Fruit fly (Drosophila melanogaster) whole organism, embryonic: Measurements from ENCODE around the gene CG2681.
A peak's percentile ranks its signal among the peaks of the same experiment; 100 is the strongest.

ENCODE experiments used
- Ada2b ChIP-seq: fragments of 200-800 bp; sonication (Bioruptor generic); IDR thresholded peaks from 2 replicates; pipeline ENCODE4 v1.3.6; 2022; ENCODE audit warnings: missing biosample characterization, missing genetic modification characterization
- Bgb ChIP-seq: fragments of 200-800 bp; sonication (Bioruptor generic); IDR thresholded peaks from 2 replicates; pipeline ENCODE4 v1.3.6; 2022; ENCODE audit warnings: missing biosample characterization, missing genetic modification characterization; ENCODE audit not compliant: partially characterized antibody
- CG1024 ChIP-seq: fragments of 200-800 bp; sonication (Bioruptor generic); IDR thresholded peaks from 2 replicates; pipeline ENCODE4 v1.3.6; 2022; ENCODE audit warnings: missing biosample characterization, missing genetic modification characterization
- CG10565 ChIP-seq: fragments of 200-800 bp; sonication (Bioruptor generic); optimal IDR thresholded peaks from 3 replicates; lab custom pipeline; 2016; ENCODE audit warnings: missing biosample characterization, mild to moderate bottlenecking, missing genetic modification characterization
- CG11093 ChIP-seq: fragments of 200-800 bp; sonication (Bioruptor generic); IDR thresholded peaks from 3 replicates; pipeline ENCODE4 v1.3.6; 2022; ENCODE audit warnings: missing biosample characterization, missing genetic modification characterization
- CG11723 ChIP-seq: fragments of 200-800 bp; sonication (Bioruptor generic); optimal IDR thresholded peaks from 2 replicates; lab custom pipeline; 2017; ENCODE audit warnings: missing biosample characterization, mild to moderate bottlenecking, missing genetic modification characterization
- CG12104 ChIP-seq: fragments of 200-800 bp; sonication (Bioruptor generic); optimal IDR thresholded peaks from 3 replicates; lab custom pipeline; 2016; ENCODE audit warnings: missing biosample characterization, missing genetic modification characterization
- CG12155 ChIP-seq: fragments of 200-800 bp; sonication (Bioruptor generic); optimal IDR thresholded peaks from 3 replicates; lab custom pipeline; 2016; ENCODE audit warnings: missing biosample characterization, missing genetic modification characterization
- CG1233 ChIP-seq: fragments of 200-800 bp; sonication (Bioruptor generic); optimal IDR thresholded peaks from 4 replicates; lab custom pipeline; 2018; ENCODE audit warnings: missing biosample characterization, mild to moderate bottlenecking, missing genetic modification characterization
- CG14014 ChIP-seq: fragments of 200-800 bp; sonication (Bioruptor generic); IDR thresholded peaks from 2 replicates; pipeline ENCODE4 v1.3.6; 2022; ENCODE audit warnings: missing biosample characterization, missing genetic modification characterization
- CG14667 ChIP-seq: fragments of 200-800 bp; sonication (Bioruptor generic); IDR thresholded peaks from 2 replicates; pipeline ENCODE4 v1.3.6; 2022; ENCODE audit warnings: missing biosample characterization, missing genetic modification characterization
- CG14860 ChIP-seq: fragments of 200-800 bp; sonication (Bioruptor generic); IDR thresholded peaks from 3 replicates; pipeline ENCODE4 v1.3.6; 2022; ENCODE audit warnings: missing biosample characterization, missing genetic modification characterization; ENCODE audit not compliant: partially characterized antibody
- CG15479 ChIP-seq: fragments of 200-800 bp; sonication (Bioruptor generic); optimal IDR thresholded peaks from 3 replicates; lab custom pipeline; 2019; ENCODE audit warnings: missing biosample characterization, mild to moderate bottlenecking, missing genetic modification characterization, moderate library complexity
- CG16863 ChIP-seq: fragments of 200-800 bp; sonication (Bioruptor generic); optimal IDR thresholded peaks from 3 replicates; lab custom pipeline; 2016; ENCODE audit warnings: missing biosample characterization, missing genetic modification characterization
- CG2120 ChIP-seq: fragments of 200-800 bp; sonication (Bioruptor generic); optimal IDR thresholded peaks from 3 replicates; lab custom pipeline; 2016; ENCODE audit warnings: missing biosample characterization, missing genetic modification characterization
- CG32772 ChIP-seq: fragments of 200-800 bp; sonication (Bioruptor generic); IDR thresholded peaks from 2 replicates; pipeline ENCODE4 v1.3.6; 2022; ENCODE audit warnings: missing biosample characterization, missing genetic modification characterization
- CG34376 ChIP-seq: fragments of 200-800 bp; sonication (Bioruptor generic); optimal IDR thresholded peaks from 2 replicates; lab custom pipeline; 2018; ENCODE audit warnings: missing biosample characterization, mild to moderate bottlenecking, missing genetic modification characterization
- CG34422 ChIP-seq: fragments of 200-800 bp; sonication (Bioruptor generic); IDR thresholded peaks from 3 replicates; pipeline ENCODE4 v1.3.6; 2022; ENCODE audit warnings: missing biosample characterization, missing genetic modification characterization
- CG9727 ChIP-seq: fragments of 200-800 bp; sonication (Bioruptor generic); optimal IDR thresholded peaks from 3 replicates; lab custom pipeline; 2017; ENCODE audit warnings: missing biosample characterization, mild to moderate bottlenecking, missing genetic modification characterization
- Camta ChIP-seq: fragments of 200-800 bp; sonication (Bioruptor generic); optimal IDR thresholded peaks from 2 replicates; lab custom pipeline; 2016; ENCODE audit warnings: missing biosample characterization, missing genetic modification characterization
- D19B ChIP-seq: fragments of 200-800 bp; sonication (Bioruptor generic); optimal IDR thresholded peaks from 2 replicates; lab custom pipeline; 2017; ENCODE audit warnings: missing biosample characterization, mild to moderate bottlenecking, missing genetic modification characterization
- H15 ChIP-seq: fragments of 200-800 bp; sonication (Bioruptor generic); IDR thresholded peaks from 3 replicates; pipeline ENCODE4 v1.3.6; 2022; ENCODE audit warnings: missing biosample characterization, missing genetic modification characterization
- HLH3B ChIP-seq: fragments of 200-800 bp; sonication (Bioruptor generic); IDR thresholded peaks from 2 replicates; pipeline ENCODE4 v1.3.6; 2022; ENCODE audit warnings: missing biosample characterization, missing genetic modification characterization
- Hey ChIP-seq: fragments of 200-800 bp; sonication (Bioruptor generic); optimal IDR thresholded peaks from 3 replicates; lab custom pipeline; 2018; ENCODE audit warnings: missing biosample characterization, mild to moderate bottlenecking, missing genetic modification characterization
- Hmx ChIP-seq: fragments of 200-800 bp; sonication (Bioruptor generic); optimal IDR thresholded peaks from 2 replicates; lab custom pipeline; 2016; ENCODE audit warnings: missing biosample characterization, missing genetic modification characterization
- Jarid2 ChIP-seq: fragments of 200-800 bp; sonication (Bioruptor generic); optimal IDR thresholded peaks from 3 replicates; lab custom pipeline; 2017; ENCODE audit warnings: mild to moderate bottlenecking, missing biosample characterization, missing genetic modification reagents, missing genetic modification characterization
- Lim3 ChIP-seq: fragments of 200-800 bp; sonication (Bioruptor generic); IDR thresholded peaks from 2 replicates; pipeline ENCODE4 v1.3.6; 2022; ENCODE audit warnings: missing biosample characterization, missing genetic modification characterization
- MBD-R2 ChIP-seq: fragments of 200-800 bp; sonication (Bioruptor generic); IDR thresholded peaks from 2 replicates; pipeline ENCODE4 v1.3.6; 2022; ENCODE audit warnings: missing biosample characterization, missing genetic modification characterization
- Med ChIP-seq: fragments of 200-800 bp; sonication (Bioruptor generic); peaks from one replicate; lab custom pipeline; 2016; ENCODE audit warnings: missing biosample characterization, missing genetic modification characterization, mild to moderate bottlenecking, inconsistent platforms, moderate library complexity
- Meics ChIP-seq: fragments of 200-800 bp; sonication (Bioruptor generic); optimal IDR thresholded peaks from 2 replicates; lab custom pipeline; 2017; ENCODE audit warnings: missing biosample characterization, mild to moderate bottlenecking, missing genetic modification characterization
- NK7.1 ChIP-seq: fragments of 200-800 bp; sonication (Bioruptor generic); optimal IDR thresholded peaks from 3 replicates; lab custom pipeline; 2016; ENCODE audit warnings: missing biosample characterization, missing genetic modification characterization
- Poxn ChIP-seq: fragments of 200-800 bp; sonication (Bioruptor generic); IDR thresholded peaks from 2 replicates; pipeline ENCODE4 v1.3.6; 2022; ENCODE audit warnings: missing biosample characterization, missing genetic modification characterization
- ci ChIP-seq: fragments of 200-800 bp; sonication (Bioruptor generic); IDR thresholded peaks from 3 replicates; pipeline ENCODE4 v1.3.6; 2022; ENCODE audit warnings: missing biosample characterization, missing genetic modification characterization
- croc ChIP-seq: fragments of 200-800 bp; sonication (Bioruptor generic); conservative IDR thresholded peaks from 3 replicates; pipeline ENCODE4 v1.3.6; 2022; ENCODE audit warnings: missing biosample characterization, missing genetic modification characterization
- en ChIP-seq: fragments of 200-800 bp; sonication (Bioruptor generic); optimal IDR thresholded peaks from 2 replicates; lab custom pipeline; 2016; ENCODE audit warnings: missing biosample characterization, missing genetic modification characterization
- fd102C ChIP-seq: fragments of 200-800 bp; sonication (Bioruptor generic); optimal IDR thresholded peaks from 2 replicates; lab custom pipeline; 2018; ENCODE audit warnings: missing biosample characterization, mild to moderate bottlenecking, missing genetic modification characterization, moderate library complexity
- gem ChIP-seq: fragments of 200-800 bp; sonication (Bioruptor generic); optimal IDR thresholded peaks from 2 replicates; lab custom pipeline; 2019; ENCODE audit warnings: missing biosample characterization, mild to moderate bottlenecking, missing genetic modification characterization, moderate library complexity
- grau ChIP-seq: fragments of 200-800 bp; optimal IDR thresholded peaks from 3 replicates; lab custom pipeline; 2019; ENCODE audit warnings: missing biosample characterization, mild to moderate bottlenecking, missing genetic modification characterization, moderate library complexity
- ken ChIP-seq: fragments of 200-800 bp; sonication (Bioruptor generic); IDR thresholded peaks from 3 replicates; pipeline ENCODE4 v1.3.6; 2022; ENCODE audit warnings: missing biosample characterization, missing genetic modification characterization
- lilli ChIP-seq: fragments of 200-800 bp; sonication (Bioruptor generic); optimal IDR thresholded peaks from 3 replicates; lab custom pipeline; 2016; ENCODE audit warnings: missing biosample characterization, missing genetic modification characterization
- nau ChIP-seq: fragments of 200-800 bp; sonication (Bioruptor generic); optimal IDR thresholded peaks from 3 replicates; lab custom pipeline; 2017; ENCODE audit warnings: missing biosample characterization, mild to moderate bottlenecking, missing genetic modification characterization, missing genetic modification reagents
- nmo ChIP-seq: fragments of 200-800 bp; sonication (Bioruptor generic); optimal IDR thresholded peaks from 2 replicates; lab custom pipeline; 2018; ENCODE audit warnings: missing biosample characterization, mild to moderate bottlenecking, missing genetic modification characterization, moderate library complexity
- pho ChIP-seq: fragments of 200-800 bp; sonication (Bioruptor generic); optimal IDR thresholded peaks from 2 replicates; lab custom pipeline; 2016; ENCODE audit warnings: missing biosample characterization, missing genetic modification characterization
- phol ChIP-seq: fragments of 200-800 bp; sonication (Bioruptor generic); optimal IDR thresholded peaks from 3 replicates; lab custom pipeline; 2018; ENCODE audit warnings: missing biosample characterization, mild to moderate bottlenecking, missing genetic modification characterization, moderate library complexity
- sisA ChIP-seq: fragments of 200-800 bp; sonication (Bioruptor generic); IDR thresholded peaks from 2 replicates; pipeline ENCODE4 v1.3.6; 2022; ENCODE audit warnings: missing biosample characterization, missing genetic modification characterization
- ssp ChIP-seq: fragments of 200-800 bp; sonication (Bioruptor generic); IDR thresholded peaks from 2 replicates; pipeline ENCODE4 v1.3.6; 2022; ENCODE audit warnings: missing biosample characterization, missing genetic modification characterization
- tgo ChIP-seq: fragments of 200-800 bp; sonication (Bioruptor generic); IDR thresholded peaks from 3 replicates; pipeline ENCODE4 v1.3.6; 2022; ENCODE audit warnings: missing biosample characterization, missing genetic modification characterization
- tin ChIP-seq: fragments of 200-800 bp; sonication (Bioruptor generic); optimal IDR thresholded peaks from 3 replicates; lab custom pipeline; 2016; ENCODE audit warnings: missing biosample characterization, missing genetic modification characterization
- unpg ChIP-seq: fragments of 200-800 bp; sonication (Bioruptor generic); optimal IDR thresholded peaks from 3 replicates; lab custom pipeline; 2018; ENCODE audit warnings: missing biosample characterization, mild to moderate bottlenecking, missing genetic modification characterization, moderate library complexity
- vnd ChIP-seq: fragments of 200-800 bp; sonication (Bioruptor generic); IDR thresholded peaks from 3 replicates; pipeline ENCODE4 v1.3.6; 2022; ENCODE audit warnings: missing biosample characterization, missing genetic modification characterization; ENCODE audit not compliant: partially characterized antibody

Gene CG2681

dm6 chrX:2708156-2708734 is at the start of gene CG2681:
Gene CG2681, plus strand, starts transcription at chrX:2708684.
- 0 out of 2 replicates have a peak, but pooled peaks have one; percentile 15 for TF ChIP-seq ssp (GFP tag; lab: Robert Waterston, UW)
- peak; percentile 89 for TF ChIP-seq Med (GFP tag; lab: Kevin White, UChicago)
- TF ChIP-seq CG15479 (GFP tag; lab: Kevin White, UChicago) = no peak
- no peak for TF ChIP-seq CG9727 (GFP tag; lab: Kevin White, UChicago)
- TF ChIP-seq CG14667 = peak; percentile 46; the same call in 1 of the 2 replicates
- peak; percentile 63 for TF ChIP-seq Ada2b (GFP tag; lab: Robert Waterston, UW)
- TF ChIP-seq CG16863 (GFP tag; lab: Kevin White, UChicago) = peak; percentile 17
- TF ChIP-seq CG11093 (GFP tag; lab: Robert Waterston, UW) = peak; percentile 57; the same call in 1 of the 3 replicates
- TF ChIP-seq CG1233 (GFP tag; lab: Kevin White, UChicago) = no peak
- peak; percentile 75 for TF ChIP-seq ci
- TF ChIP-seq Bgb (GFP tag; lab: Robert Waterston, UW) = no peak
- TF ChIP-seq ken (GFP tag; lab: Robert Waterston, UW) = peak; percentile 66; the same call in 2 of the 3 replicates
- TF ChIP-seq CG14014 = peak; percentile 45
- no peak for TF ChIP-seq Camta (GFP tag; lab: Kevin White, UChicago)
- peak; percentile 43 for TF ChIP-seq CG32772 (GFP tag; lab: Robert Waterston, UW)
- TF ChIP-seq en (GFP tag; lab: Kevin White, UChicago) = no peak
- TF ChIP-seq phol (tag; lab: Kevin White, UChicago) = no peak
- TF ChIP-seq unpg (GFP tag; lab: Kevin White, UChicago) = peak; percentile 2
- 0 out of 2 replicates have a peak, but pooled peaks have one; percentile 3 for TF ChIP-seq Poxn
- no peak for TF ChIP-seq NK7.1 (GFP tag; lab: Kevin White, UChicago)
- TF ChIP-seq Hey (tag; lab: Kevin White, UChicago) = no peak
- no peak for TF ChIP-seq CG12104 (GFP tag; lab: Kevin White, UChicago)
- peak; percentile 0 for TF ChIP-seq CG12155
- TF ChIP-seq CG11723 (GFP tag; lab: Kevin White, UChicago) = no peak
- TF ChIP-seq fd102C = no peak
- peak; percentile 3 for TF ChIP-seq pho (GFP tag; lab: Kevin White, UChicago)
- TF ChIP-seq nmo (GFP tag; lab: Kevin White, UChicago) = peak; percentile 25
- TF ChIP-seq Hmx (GFP tag; lab: Kevin White, UChicago) = no peak
- TF ChIP-seq croc (GFP tag; lab: Robert Waterston, UW) = no peak
- peak; percentile 14; the same call in 1 of the 3 replicates for TF ChIP-seq CG34422 (GFP tag; lab: Robert Waterston, UW)
- peak; percentile 21 for TF ChIP-seq Meics (GFP tag; lab: Kevin White, UChicago)
- TF ChIP-seq nau (GFP tag; lab: Kevin White, UChicago) = no peak
- TF ChIP-seq CG14860 (GFP tag; lab: Robert Waterston, UW) = no peak
- TF ChIP-seq tgo (GFP tag; lab: Robert Waterston, UW) = peak; percentile 37; the same call in 2 of the 3 replicates
- TF ChIP-seq gem = no peak
- TF ChIP-seq Jarid2 = no peak
- TF ChIP-seq grau = peak; percentile 71
- no peak for TF ChIP-seq Lim3 (GFP tag; lab: Robert Waterston, UW)
- TF ChIP-seq vnd (GFP tag; lab: Robert Waterston, UW) = no peak
- TF ChIP-seq H15 (GFP tag; lab: Robert Waterston, UW) = peak; percentile 70
- TF ChIP-seq MBD-R2 (GFP tag; lab: Robert Waterston, UW) = peak; percentile 17; the same call in 1 of the 2 replicates
- TF ChIP-seq sisA (GFP tag; lab: Robert Waterston, UW) = peak; percentile 69
- peak; percentile 56 for TF ChIP-seq HLH3B (GFP tag; lab: Robert Waterston, UW)
- TF ChIP-seq CG34376 (GFP tag; lab: Kevin White, UChicago) = no peak
- peak; percentile 59 for TF ChIP-seq CG2120 (GFP tag; lab: Kevin White, UChicago)
- no peak for TF ChIP-seq D19B (GFP tag; lab: Kevin White, UChicago)
- TF ChIP-seq CG10565 = no peak
- TF ChIP-seq CG1024 (GFP tag; lab: Robert Waterston, UW) = 0 out of 2 replicates have a peak, but pooled peaks have one; percentile 25
- peak; percentile 6 for TF ChIP-seq tin
- TF ChIP-seq lilli (GFP tag; lab: Kevin White, UChicago) = peak; percentile 43
